Fruit fly (Drosophila melanogaster) S2 (cell line): ENCODE data around the gene asl.

Source experiments
- CG8478 ChIP-seq: fragments of >200 bp; optimal IDR thresholded peaks from 2 replicates; lab custom pipeline; 2018
- CTCF ChIP-seq, 2 experiments: fragments of >200 bp; optimal IDR thresholded peaks; 2 replicates each; lab custom pipeline; 2018

asl gene

dm6 chr3R:5601044-5601523 is 5.3 kb downstream of the asl start, which contains the start of the genes kra and SecS:
kra (minus strand) TSS chr3R:5601136.
SecS (plus strand) TSS chr3R:5601433.
- TF ChIP-seq CG8478 (lab: Kevin White, UChicago): no peak
- peak; percentile 23 to 48 for TF ChIP-seq CTCF (optimal IDR thresholded peaks at IDR 0.05; lab: Kevin White, UChicago)

dm6 chr3R:5600361-5601043 is 5.8 kb downstream of the asl start:
- no peak for TF ChIP-seq CG8478 (lab: Kevin White, UChicago)
- TF ChIP-seq CTCF (optimal IDR thresholded peaks at IDR 0.05; lab: Kevin White, UChicago): no peak

- no peak for TF ChIP-seq CG8478 (lab: Kevin White, UChicago)
- no peak for TF ChIP-seq CTCF (optimal IDR thresholded peaks at IDR 0.05; lab: Kevin White, UChicago)
Observed at dm6 chr3R:5599521-5600360, 6.6 kb downstream of the asl start.

- TF ChIP-seq CG8478 (lab: Kevin White, UChicago): no peak
- no peak for TF ChIP-seq CTCF (optimal IDR thresholded peaks at IDR 0.05; lab: Kevin White, UChicago)
Observed at dm6 chr3R:5594878-5595277, 11.5 kb downstream of the asl start.

dm6 chr3R:5592009-5592572 is 14.3 kb downstream of the asl start:
- no peak for TF ChIP-seq CTCF (optimal IDR thresholded peaks at IDR 0.05; lab: Kevin White, UChicago)
- no peak for TF ChIP-seq CG8478 (lab: Kevin White, UChicago)

- TF ChIP-seq CG8478 (lab: Kevin White, UChicago): no peak
- TF ChIP-seq CTCF (optimal IDR thresholded peaks at IDR 0.05; lab: Kevin White, UChicago): no peak
Observed at dm6 chr3R:5591398-5591853, 14.9 kb downstream of the asl start, which contains the start of the genes noi and Vha26. noi (minus strand) TSS chr3R:5591459. Vha26 (plus strand) TSS chr3R:5591763.

- TF ChIP-seq CTCF (optimal IDR thresholded peaks at IDR 0.05; lab: Kevin White, UChicago): no peak
- TF ChIP-seq CG8478 (lab: Kevin White, UChicago): no peak
Observed at dm6 chr3R:5588573-5588972, 17.8 kb downstream of the asl start, which contains the start of gene PolZ2. PolZ2 (plus strand) TSS chr3R:5588873.

dm6 chr3R:5587863-5588519 is 18.4 kb downstream of the asl start, which contains the start of gene CG2926:
CG2926 (minus strand) TSS chr3R:5588380.
- no peak for TF ChIP-seq CG8478 (lab: Kevin White, UChicago)
- TF ChIP-seq CTCF (optimal IDR thresholded peaks at IDR 0.05; lab: Kevin White, UChicago): peak in 1 of 2 experiments; percentile 20

- TF ChIP-seq CTCF (optimal IDR thresholded peaks at IDR 0.05; lab: Kevin White, UChicago) (no peak), CG8478 (lab: Kevin White, UChicago) (no peak)
Observed at dm6 chr3R:5573883-5574282, 32.5 kb downstream of the asl start.

- TF ChIP-seq CG8478 (lab: Kevin White, UChicago) (no peak), CTCF (optimal IDR thresholded peaks at IDR 0.05; lab: Kevin White, UChicago) (no peak)
Observed at dm6 chr3R:5572900-5573665, 33.3 kb downstream of the asl start.

dm6 chr3R:5571756-5572155 is 34.6 kb downstream of the asl start:
- no peak for TF ChIP-seq CG8478 (lab: Kevin White, UChicago)
- TF ChIP-seq CTCF (optimal IDR thresholded peaks at IDR 0.05; lab: Kevin White, UChicago): no peak

dm6 chr3R:5571437-5571750 is 34.9 kb downstream of the asl start:
- no peak for TF ChIP-seq CTCF (optimal IDR thresholded peaks at IDR 0.05; lab: Kevin White, UChicago)
- no peak for TF ChIP-seq CG8478 (lab: Kevin White, UChicago)

- TF ChIP-seq CTCF (optimal IDR thresholded peaks at IDR 0.05; lab: Kevin White, UChicago) (no peak), CG8478 (lab: Kevin White, UChicago) (no peak)
Observed at dm6 chr3R:5570635-5571436, 35.5 kb downstream of the asl start, which contains the start of gene CRMP. CRMP (plus strand) TSS chr3R:5571108.
